Worm (Caenorhabditis elegans): ENCODE data around the gene R10H1.1.

The R10H1.1 gene

DNA sequence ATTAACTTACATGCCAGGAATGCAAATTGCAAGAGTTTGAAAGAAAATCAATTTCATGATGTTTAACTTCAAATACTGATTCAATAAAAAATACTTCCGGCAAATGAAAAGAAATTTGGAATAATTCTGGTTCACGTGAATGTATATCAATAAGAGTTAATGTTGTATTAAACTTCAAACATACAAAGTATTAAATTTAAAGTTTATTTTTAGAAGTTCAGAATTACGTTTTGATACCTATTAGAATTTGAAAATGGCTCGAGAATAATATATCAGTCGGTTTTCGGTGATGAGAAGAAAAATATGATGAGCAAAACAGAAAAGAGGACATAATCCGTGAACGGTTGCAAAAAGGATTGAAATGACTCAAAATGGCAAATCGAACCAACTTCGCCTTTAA, 4.7 kb upstream of the R10H1.1 start, which contains the start of gene D1022.9:
Gene D1022.9, minus strand, starts transcription at position 101 of the 400 bp plus-strand sequence.
- no peak for TF ChIP-seq unc-62 (GFP tag; optimal IDR thresholded peaks at IDR 0.05)
- TF ChIP-seq ztf-3 (GFP tag; optimal IDR thresholded peaks at IDR 0.05): no peak
- no peak for TF ChIP-seq lsl-1 (GFP tag; optimal IDR thresholded peaks at IDR 0.05)
- TF ChIP-seq nhr-120 (GFP tag; IDR thresholded peaks at IDR 0.05): no peak
- TF ChIP-seq akir-1 (GFP tag; optimal IDR thresholded peaks at IDR 0.05): no peak
- TF ChIP-seq egl-44 (GFP tag; IDR thresholded peaks at IDR 0.05): no peak
- TF ChIP-seq C06A6.2 (GFP tag; conservative IDR thresholded peaks at IDR 0.05): no peak
- no peak for TF ChIP-seq sptf-2 (GFP tag; optimal IDR thresholded peaks at IDR 0.05)
- TF ChIP-seq him-1 (tag; optimal IDR thresholded peaks at IDR 0.05): no peak
- no peak for TF ChIP-seq Y95B8A.8 (GFP tag; IDR thresholded peaks at IDR 0.05)
- no peak for TF ChIP-seq die-1 (tag; optimal IDR thresholded peaks at IDR 0.05)
- no peak for TF ChIP-seq D2030.7 (GFP tag; IDR thresholded peaks at IDR 0.05)
- TF ChIP-seq atf-7 (tag; optimal IDR thresholded peaks at IDR 0.05): no peak
- TF ChIP-seq cebp-1 (GFP tag; IDR thresholded peaks at IDR 0.05): no peak
- no peak for TF ChIP-seq cebp-1 (tag; optimal IDR thresholded peaks at IDR 0.05)

ce11 chrII:7493599-7493998, 656 bp upstream of the R10H1.1 start, which contains the start of gene nas-23:
TSS of gene nas-23 (minus strand) at chrII:7493699.
- TF ChIP-seq madf-8 (GFP tag; conservative IDR thresholded peaks at IDR 0.05): no peak
- no peak for TF ChIP-seq sptf-2 (GFP tag; optimal IDR thresholded peaks at IDR 0.05)
- TF ChIP-seq ztf-18 (tag; optimal IDR thresholded peaks at IDR 0.05): no peak
- TF ChIP-seq T07F8.4 (tag; optimal IDR thresholded peaks at IDR 0.05): no peak
- TF ChIP-seq F33H1.4 (GFP tag; IDR thresholded peaks at IDR 0.05): no peak
- no peak for TF ChIP-seq B0261.1 (tag; optimal IDR thresholded peaks at IDR 0.05)
- no peak for TF ChIP-seq athp-1 (tag; optimal IDR thresholded peaks at IDR 0.05)
- no peak for TF ChIP-seq F22D6.2 (tag; optimal IDR thresholded peaks at IDR 0.05)
- TF ChIP-seq repo-1 (tag; optimal IDR thresholded peaks at IDR 0.05): no peak
- no peak for TF ChIP-seq ceh-27 (GFP tag; optimal IDR thresholded peaks at IDR 0.05)
- TF ChIP-seq lag-1 (GFP tag; IDR thresholded peaks at IDR 0.05): no peak
- no peak for TF ChIP-seq lin-26 (GFP tag; IDR thresholded peaks at IDR 0.05)
- no peak for TF ChIP-seq egl-44 (GFP tag; IDR thresholded peaks at IDR 0.05)
- no peak for TF ChIP-seq mcd-1 (GFP tag; IDR thresholded peaks at IDR 0.05)
- TF ChIP-seq him-1 (tag; optimal IDR thresholded peaks at IDR 0.05): no peak
- no peak for TF ChIP-seq ztf-25 (GFP tag; IDR thresholded peaks at IDR 0.05)
- TF ChIP-seq somi-1 (GFP tag; optimal IDR thresholded peaks at IDR 0.05): no peak
- TF ChIP-seq rcor-1 (GFP tag; IDR thresholded peaks at IDR 0.05): no peak

- no peak for TF ChIP-seq sea-2 (GFP tag; IDR thresholded peaks at IDR 0.05)
- TF ChIP-seq B0019.2 (GFP tag; conservative IDR thresholded peaks at IDR 0.05): no peak
- no peak for TF ChIP-seq egrh-3 (GFP tag; IDR thresholded peaks at IDR 0.05)
- TF ChIP-seq tlf-1 (GFP tag; optimal IDR thresholded peaks at IDR 0.05): no peak
- no peak for TF ChIP-seq zfh-2 (GFP tag; conservative IDR thresholded peaks at IDR 0.05)
- TF ChIP-seq Y53F4B.3 (GFP tag; IDR thresholded peaks at IDR 0.05): no peak
- no peak for TF ChIP-seq tbp1 (GFP tag; optimal IDR thresholded peaks at IDR 0.05)
- no peak for TF ChIP-seq sptf-2 (GFP tag; optimal IDR thresholded peaks at IDR 0.05)
- TF ChIP-seq rpc-1 (optimal IDR thresholded peaks at IDR 0.05): no peak
- TF ChIP-seq rpc-1 (tag; optimal IDR thresholded peaks at IDR 0.05): no peak
- no peak for TF ChIP-seq ZK185.1 (tag; optimal IDR thresholded peaks at IDR 0.05; ENCODE audit: poor library complexity, severe bottlenecking)
- no peak for TF ChIP-seq rec-8 (tag; optimal IDR thresholded peaks at IDR 0.05)
- no peak for TF ChIP-seq F10E7.11 (tag; optimal IDR thresholded peaks at IDR 0.05)
- TF ChIP-seq snpc-3.4 (tag; optimal IDR thresholded peaks at IDR 0.05): no peak
- no peak for TF ChIP-seq efl-1 (GFP tag; optimal IDR thresholded peaks at IDR 0.05)
- TF ChIP-seq aptf-3 (GFP tag; IDR thresholded peaks at IDR 0.05): no peak
- no peak for TF ChIP-seq F55B11.4 (tag; optimal IDR thresholded peaks at IDR 0.05; ENCODE audit: borderline replicate concordance, insufficient read depth)
- TF ChIP-seq F23B12.7 (tag; optimal IDR thresholded peaks at IDR 0.05; ENCODE audit: insufficient read depth): no peak
Measured at ce11 chrII:7496070-7496469, 1.8 kb downstream of the R10H1.1 start, which contains the start of gene spi-1. TSS of gene spi-1 (plus strand) at chrII:7496247.
